Fruit fly (Drosophila melanogaster) whole organism, pupa: ENCODE data around the gene mamo.
A peak's percentile ranks its signal among the peaks of the same experiment; 100 is the strongest.

ENCODE experiments used
- CG14655 ChIP-seq: fragments of 200-800 bp; sonication (Bioruptor generic); optimal IDR thresholded peaks from 3 replicates; lab custom pipeline; 2017; ENCODE audit warnings: mild to moderate bottlenecking, missing biosample characterization, missing genetic modification reagents, missing genetic modification characterization
- CG15710 ChIP-seq: fragments of 200-800 bp; sonication (Bioruptor generic); optimal IDR thresholded peaks from 2 replicates; lab custom pipeline; 2018; ENCODE audit warnings: missing biosample characterization, mild to moderate bottlenecking, missing genetic modification characterization, moderate library complexity
- CG8159 ChIP-seq: fragments of 200-800 bp; sonication (Bioruptor generic); optimal IDR thresholded peaks from 3 replicates; lab custom pipeline; 2018; ENCODE audit warnings: missing biosample characterization, mild to moderate bottlenecking, missing genetic modification characterization, moderate library complexity
- Pif1A ChIP-seq: fragments of 200-800 bp; sonication (Bioruptor generic); optimal IDR thresholded peaks from 3 replicates; lab custom pipeline; 2016; ENCODE audit warnings: missing biosample characterization, missing genetic modification characterization
- Snoo ChIP-seq: fragments of 200-800 bp; sonication (Bioruptor generic); optimal IDR thresholded peaks from 3 replicates; lab custom pipeline; 2017; ENCODE audit warnings: missing biosample characterization, mild to moderate bottlenecking, missing genetic modification characterization, inconsistent platforms

- no peak for TF ChIP-seq Pif1A (GFP tag; lab: Kevin White, UChicago)
- no peak for TF ChIP-seq CG15710 (tag; lab: Kevin White, UChicago)
- TF ChIP-seq CG14655 (GFP tag; lab: Kevin White, UChicago), result peak; percentile 3
- TF ChIP-seq CG8159 (tag; lab: Kevin White, UChicago), result peak; percentile 25
- TF ChIP-seq Snoo (tag; lab: Kevin White, UChicago), result no peak
Measured at dm6 chrX:14019048-14019447, 28.7 kb upstream of the mamo start.
